Worm (Caenorhabditis elegans) whole organism, L2 larva: ENCODE measurements around the gene msp-32.

Experiments
- F13H6.1 ChIP-seq: sonication (generic microtip); optimal IDR thresholded peaks from 2 replicates; lab custom pipeline; 2016; ENCODE audit warnings: missing genetic modification characterization, missing compliant biosample characterization
- ZK546.5 ChIP-seq: sonication (generic microtip); optimal IDR thresholded peaks from 2 replicates; lab custom pipeline; 2017; ENCODE audit warnings: missing biosample characterization, missing genetic modification characterization
- blmp-1 ChIP-seq: sonication (generic microtip); optimal IDR thresholded peaks from 2 replicates; lab custom pipeline; 2017; ENCODE audit warnings: missing genetic modification characterization, mild to moderate bottlenecking, missing compliant biosample characterization, antibody characterized with exemption, moderate library complexity; ENCODE audit not compliant: insufficient read depth
- ceh-16 ChIP-seq: fragments of 150-350 bp; optimal IDR thresholded peaks from 2 replicates; lab custom pipeline; 2014; ENCODE audit warnings: missing biosample characterization, missing genetic modification characterization
- fos-1 ChIP-seq: fragments of 150-350 bp; optimal IDR thresholded peaks from 2 replicates; lab custom pipeline; 2014; ENCODE audit warnings: missing biosample characterization, missing genetic modification characterization
- lin-39 ChIP-seq: fragments of 150-350 bp; optimal IDR thresholded peaks from 2 replicates; lab custom pipeline; 2014; ENCODE audit warnings: missing biosample characterization, missing genetic modification reagents, missing genetic modification characterization
- lsy-2 ChIP-seq, 2 experiments: fragments of 150-350 bp in 1 of 2; sonication (generic microtip) in 1 of 2; optimal IDR thresholded peaks; 2 replicates each; lab custom pipeline; 2014 to 2017; ENCODE audit warnings: missing biosample characterization in 2 of 2, missing genetic modification characterization in 2 of 2
- nhr-129 ChIP-seq: fragments of 150-350 bp; optimal IDR thresholded peaks from 2 replicates; lab custom pipeline; 2014; ENCODE audit warnings: missing biosample characterization, missing genetic modification characterization
- skn-1 ChIP-seq: sonication (generic microtip); optimal IDR thresholded peaks from 2 replicates; lab custom pipeline; 2017; ENCODE audit warnings: missing biosample characterization, missing genetic modification characterization
- snpc-4 ChIP-seq: fragments of 150-350 bp; optimal IDR thresholded peaks from 2 replicates; lab custom pipeline; 2014; ENCODE audit warnings: missing biosample characterization, missing genetic modification characterization
- unc-62 ChIP-seq: fragments of 150-350 bp; optimal IDR thresholded peaks from 2 replicates; lab custom pipeline; 2014; ENCODE audit warnings: missing biosample characterization, missing genetic modification reagents, missing genetic modification characterization

DNA sequence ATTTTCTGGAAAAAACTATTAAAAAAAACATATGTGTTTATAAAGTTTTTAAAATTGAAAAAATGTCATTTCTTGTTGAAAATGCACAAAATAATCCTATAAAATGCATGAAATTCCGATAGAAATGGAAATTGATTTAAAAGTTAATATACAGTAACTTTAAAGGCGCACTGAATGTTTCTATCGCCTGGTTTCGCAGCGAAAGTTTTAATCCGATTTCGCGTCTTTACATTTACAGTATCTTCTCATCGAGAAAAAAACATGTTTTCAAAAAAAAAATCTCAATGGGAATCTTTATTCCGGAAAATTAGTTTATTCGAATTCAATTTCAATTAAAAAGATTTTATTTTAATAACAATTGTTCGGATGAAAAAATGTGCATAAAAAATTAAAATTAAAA is 15.6 kb downstream of the msp-32 start, which contains the start of gene R05F9.11:
- TF ChIP-seq lsy-2 (tag; optimal IDR thresholded peaks at IDR 0.05; lab: Kevin White, UChicago) (no peak), lin-39 (no peak), F13H6.1 (tag; lab: Kevin White, UChicago) (no peak), nhr-129 (tag; lab: Kevin White, UChicago) (no peak), ceh-16 (tag; lab: Kevin White, UChicago) (no peak), blmp-1 (no peak), fos-1 (tag; lab: Kevin White, UChicago) (no peak), skn-1 (no peak), ZK546.5 (tag; lab: Kevin White, UChicago) (no peak), unc-62 (no peak), snpc-4 (tag; lab: Kevin White, UChicago) (no peak)
